Fruit fly (Drosophila melanogaster) Kc167 (cell line): ENCODE measurements around the gene Obp22a.

Experiments
- Myc ChIP-seq: fragments of >200 bp; optimal IDR thresholded peaks from 2 replicates; lab custom pipeline; 2017; ENCODE audit warnings: missing external identifiers
- Sin3A ChIP-seq: fragments of >200 bp; optimal IDR thresholded peaks from 2 replicates; lab custom pipeline; 2018; ENCODE audit warnings: missing external identifiers
- h ChIP-seq: fragments of >200 bp; optimal IDR thresholded peaks from 3 replicates; lab custom pipeline; 2018; ENCODE audit warnings: missing external identifiers
- psq ChIP-seq: fragments of >200 bp; optimal IDR thresholded peaks from 2 replicates; lab custom pipeline; 2017; ENCODE audit warnings: missing external identifiers
- ttk ChIP-seq: sonication (Bioruptor generic); optimal IDR thresholded peaks from 2 replicates; lab custom pipeline; 2017; ENCODE audit warnings: missing external identifiers

dm6 chr2L:2035941-2036340 is 44.0 kb upstream of the Obp22a start, which contains the start of gene CG42296:
- TF ChIP-seq ttk (lab: Kevin White, UChicago), result no peak
- TF ChIP-seq Myc (lab: Kevin White, UChicago), result no peak
- no peak for TF ChIP-seq h (lab: Kevin White, UChicago)
- TF ChIP-seq Sin3A, result no peak
- no peak for TF ChIP-seq psq (lab: Kevin White, UChicago)
